Fruit fly (Drosophila melanogaster): ENCODE results near the gene CG46312.

CG46312 gene

DNA sequence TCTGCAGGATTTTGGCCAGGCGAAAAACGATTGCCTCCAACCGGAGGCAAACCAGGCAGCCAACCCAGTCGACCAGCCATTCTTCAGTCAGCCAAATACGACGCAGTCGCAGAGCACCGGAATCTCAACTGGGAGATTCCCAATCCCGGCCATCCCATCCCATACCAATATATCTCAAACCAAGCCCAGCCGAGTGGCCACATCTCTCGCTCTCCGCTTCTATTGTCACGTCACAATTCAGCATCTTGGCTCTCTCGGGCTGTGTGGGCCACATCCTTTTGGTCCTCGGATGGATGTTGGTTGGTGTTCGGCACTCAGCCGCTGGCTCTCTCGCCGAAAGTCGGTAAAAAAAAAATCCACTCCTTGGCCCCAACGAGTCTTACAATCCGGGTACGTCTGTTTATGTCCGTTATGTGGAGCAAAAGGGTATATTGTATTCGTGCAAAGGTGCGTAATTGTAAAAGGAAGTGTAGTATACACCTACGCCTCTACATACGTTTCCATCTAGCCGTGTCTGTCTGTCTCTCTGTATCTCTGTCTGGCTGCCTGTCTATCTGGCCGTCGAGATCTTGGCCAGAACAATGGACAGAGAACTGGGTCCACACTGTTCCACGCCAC lies 18.5 kb downstream of the CG46312 start, which contains the start of gene mmd:
TSS of gene mmd (minus strand) at position 3 of the 618 bp plus-strand sequence.
- TF ChIP-seq psq (GFP tag; optimal IDR thresholded peaks at IDR 0.05) (no peak), N (GFP tag; optimal IDR thresholded peaks at IDR 0.05) (no peak), GATAd (GFP tag; optimal IDR thresholded peaks at IDR 0.05) (no peak), sv (GFP tag; optimal IDR thresholded peaks at IDR 0.05) (no peak), pan (optimal IDR thresholded peaks at IDR 0.05) (no peak), CrebA (GFP tag; optimal IDR thresholded peaks at IDR 0.05; ENCODE audit: borderline replicate concordance) (no peak), br (GFP tag; optimal IDR thresholded peaks at IDR 0.05) (no peak), CG32264 (GFP tag; optimal IDR thresholded peaks at IDR 0.05) (no peak), Jra (GFP tag; optimal IDR thresholded peaks at IDR 0.05) (no peak)

DNA sequence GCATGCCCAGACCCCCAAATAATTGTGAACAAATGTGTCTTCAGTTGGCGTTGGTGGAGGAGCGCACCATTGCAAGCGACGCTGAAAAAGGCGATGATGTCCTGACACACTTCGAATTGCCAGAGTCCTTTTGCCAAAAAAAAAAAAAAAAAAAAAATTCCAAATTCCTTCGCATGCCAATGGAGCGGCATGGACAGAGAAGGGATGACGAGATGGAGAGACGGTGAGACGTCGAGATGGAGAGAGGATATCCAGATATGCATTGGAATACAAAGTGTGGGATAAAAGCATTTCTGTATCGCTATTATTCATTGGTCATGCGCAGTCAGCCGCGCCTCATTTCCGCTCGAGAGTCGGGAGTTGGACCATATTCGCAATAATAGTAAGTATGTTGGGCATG lies 20.2 kb downstream of the CG46312 start:
- TF ChIP-seq CrebA (GFP tag; optimal IDR thresholded peaks at IDR 0.05; ENCODE audit: borderline replicate concordance), result no peak
- TF ChIP-seq Hr83 (GFP tag; optimal IDR thresholded peaks at IDR 0.05; ENCODE audit: poor library complexity, severe bottlenecking), result no peak
- no peak for TF ChIP-seq Mio (GFP tag; optimal IDR thresholded peaks at IDR 0.05)
- no peak for TF ChIP-seq Rel (GFP tag; optimal IDR thresholded peaks at IDR 0.05)
- no peak for TF ChIP-seq Rel (tag; optimal IDR thresholded peaks at IDR 0.05)

DNA sequence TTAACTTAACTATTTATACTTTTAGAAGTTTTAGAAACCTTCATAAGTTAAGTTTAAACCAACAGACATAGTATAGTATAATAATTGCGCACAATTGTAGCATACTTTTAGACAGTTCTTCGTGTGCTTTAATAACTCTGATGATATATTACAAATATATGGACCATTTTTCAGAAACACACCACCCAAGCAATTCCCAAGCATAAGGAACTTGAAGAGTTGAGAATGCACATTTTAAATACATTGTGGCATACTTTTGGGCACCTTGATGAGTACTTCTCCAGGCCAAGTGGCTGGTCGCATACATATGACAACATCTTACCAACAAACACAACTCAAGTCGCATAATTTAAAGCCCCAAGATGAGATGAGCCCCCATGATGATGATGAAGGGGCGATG lies 22.2 kb downstream of the CG46312 start:
- TF ChIP-seq Jra (GFP tag; optimal IDR thresholded peaks at IDR 0.05) (no peak), CG32264 (GFP tag; optimal IDR thresholded peaks at IDR 0.05) (no peak), fru (GFP tag; optimal IDR thresholded peaks at IDR 0.05) (no peak), Hnf4 (GFP tag; optimal IDR thresholded peaks at IDR 0.05) (no peak), GATAd (GFP tag; optimal IDR thresholded peaks at IDR 0.05) (no peak), Mio (GFP tag; optimal IDR thresholded peaks at IDR 0.05) (no peak), pan (optimal IDR thresholded peaks at IDR 0.05) (no peak), CG9705 (GFP tag; optimal IDR thresholded peaks at IDR 0.05) (no peak), dl (GFP tag; optimal IDR thresholded peaks at IDR 0.05; ENCODE audit: insufficient read depth in 1 of 2, partially characterized antibody in 2 of 2) (no peak), N (GFP tag; optimal IDR thresholded peaks at IDR 0.05) (no peak), Dif (GFP tag; optimal IDR thresholded peaks at IDR 0.05; ENCODE audit: partially characterized antibody) (no peak), brk (GFP tag; optimal IDR thresholded peaks at IDR 0.05) (no peak)

DNA sequence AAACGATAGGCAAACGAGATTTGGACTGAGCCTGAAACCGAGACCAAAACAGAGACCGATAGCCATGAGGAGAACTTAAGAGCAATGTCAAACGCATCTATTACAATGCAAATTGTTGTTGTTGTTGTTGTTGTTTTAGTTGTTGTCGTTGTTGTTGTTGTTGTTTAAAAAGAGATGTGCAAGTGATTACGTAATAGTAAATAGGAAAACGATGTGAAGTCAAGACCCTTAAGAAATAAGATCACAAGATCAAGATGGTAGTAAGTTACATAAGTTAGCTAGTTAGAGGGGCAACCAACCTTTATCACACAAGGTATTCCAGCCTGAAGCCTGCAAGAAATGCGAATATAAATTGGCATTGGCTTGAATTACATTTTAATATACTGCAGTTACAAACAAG lies 41.7 kb downstream of the CG46312 start:
- TF ChIP-seq HLH106 (tag; optimal IDR thresholded peaks at IDR 0.05), result no peak
- TF ChIP-seq br (GFP tag; optimal IDR thresholded peaks at IDR 0.05), result no peak
- TF ChIP-seq Dfd (GFP tag; optimal IDR thresholded peaks at IDR 0.05), result no peak
- TF ChIP-seq woc (GFP tag; optimal IDR thresholded peaks at IDR 0.05), result no peak
- TF ChIP-seq OdsH (GFP tag; optimal IDR thresholded peaks at IDR 0.05), result no peak
- TF ChIP-seq Abd-B (GFP tag; optimal IDR thresholded peaks at IDR 0.05), result no peak
- TF ChIP-seq pan (optimal IDR thresholded peaks at IDR 0.05), result no peak
- no peak for TF ChIP-seq usp (GFP tag; optimal IDR thresholded peaks at IDR 0.05)
- TF ChIP-seq CG32264 (GFP tag; optimal IDR thresholded peaks at IDR 0.05), result no peak
- no peak for TF ChIP-seq CrebA (GFP tag; optimal IDR thresholded peaks at IDR 0.05; ENCODE audit: borderline replicate concordance)

DNA sequence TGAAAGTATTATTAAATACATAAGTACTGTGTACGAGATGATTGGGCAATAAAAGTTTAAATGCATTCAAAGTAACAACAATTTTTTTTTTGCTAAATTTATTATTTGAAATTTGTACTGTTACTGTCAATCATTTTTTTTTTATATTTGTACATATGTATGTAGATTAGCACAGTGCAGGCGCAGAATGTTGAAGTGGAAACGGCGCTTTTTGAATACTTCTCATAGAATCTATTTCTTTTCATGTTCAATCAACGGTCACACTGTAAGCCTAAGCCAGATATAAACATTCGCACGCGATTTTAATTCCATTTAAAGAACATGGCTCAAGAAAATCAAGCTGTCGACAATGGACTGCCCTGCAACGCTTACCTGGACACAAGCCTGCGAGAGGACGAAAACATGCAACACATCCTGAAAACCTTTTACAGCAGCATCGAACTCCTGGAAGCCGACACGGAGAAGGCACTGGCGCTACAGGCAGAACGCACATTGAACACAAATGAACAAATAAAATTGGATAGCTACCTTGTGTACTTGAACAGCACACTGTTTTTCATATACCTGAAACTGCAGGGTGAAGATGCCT lies 46.9 kb downstream of the CG46312 start, which contains the start of gene Rrp47:
TSS of gene Rrp47 (plus strand) at position 163 of the 589 bp plus-strand sequence.
- TF ChIP-seq dl (GFP tag; optimal IDR thresholded peaks at IDR 0.05; ENCODE audit: insufficient read depth in 1 of 2, partially characterized antibody in 2 of 2) (no peak), N (GFP tag; optimal IDR thresholded peaks at IDR 0.05) (peak; percentile 65), h (GFP tag; optimal IDR thresholded peaks at IDR 0.05) (peak; percentile 3), usp (GFP tag; optimal IDR thresholded peaks at IDR 0.05) (no peak)

DNA sequence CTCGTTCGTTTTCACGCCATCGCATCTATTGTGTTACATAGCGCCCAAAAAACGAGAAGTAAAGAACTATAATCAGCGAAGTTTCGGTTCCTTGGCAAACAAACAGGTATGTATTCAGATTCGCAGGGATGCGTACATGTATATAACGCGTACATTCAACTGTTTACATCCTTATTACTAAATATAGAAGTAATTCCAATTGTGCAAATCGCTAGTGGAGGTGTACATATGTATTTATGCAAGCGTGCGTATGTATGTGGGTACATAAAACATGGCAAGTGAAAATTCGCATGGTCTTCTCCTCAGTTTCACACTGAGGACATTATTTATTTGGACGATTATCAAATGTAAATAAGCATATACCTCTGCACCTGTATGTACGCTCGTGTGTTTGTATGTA lies 50.2 kb downstream of the CG46312 start:
- TF ChIP-seq Myc (optimal IDR thresholded peaks at IDR 0.05), result no peak
- no peak for TF ChIP-seq Abd-B (GFP tag; optimal IDR thresholded peaks at IDR 0.05)
- no peak for TF ChIP-seq Jra (GFP tag; optimal IDR thresholded peaks at IDR 0.05)
- no peak for TF ChIP-seq rgr (GFP tag; optimal IDR thresholded peaks at IDR 0.05)
- no peak for TF ChIP-seq Vsx2 (GFP tag; optimal IDR thresholded peaks at IDR 0.05; ENCODE audit: partially characterized antibody)
- TF ChIP-seq CrebA (GFP tag; optimal IDR thresholded peaks at IDR 0.05; ENCODE audit: borderline replicate concordance), result no peak
- TF ChIP-seq jim (GFP tag; optimal IDR thresholded peaks at IDR 0.05), result no peak
- TF ChIP-seq psq (GFP tag; optimal IDR thresholded peaks at IDR 0.05), result no peak
- no peak for TF ChIP-seq Mio (GFP tag; optimal IDR thresholded peaks at IDR 0.05)
- TF ChIP-seq sv (GFP tag; optimal IDR thresholded peaks at IDR 0.05), result no peak
- TF ChIP-seq Rel (GFP tag; optimal IDR thresholded peaks at IDR 0.05), result no peak
- TF ChIP-seq Rel (tag; optimal IDR thresholded peaks at IDR 0.05), result no peak
- TF ChIP-seq CG32264 (GFP tag; optimal IDR thresholded peaks at IDR 0.05), result no peak
- TF ChIP-seq ey (GFP tag; optimal IDR thresholded peaks at IDR 0.05), result no peak
